2 worm cellular contexts compared by ENCODE assay signal in the genomic region with DNA sequence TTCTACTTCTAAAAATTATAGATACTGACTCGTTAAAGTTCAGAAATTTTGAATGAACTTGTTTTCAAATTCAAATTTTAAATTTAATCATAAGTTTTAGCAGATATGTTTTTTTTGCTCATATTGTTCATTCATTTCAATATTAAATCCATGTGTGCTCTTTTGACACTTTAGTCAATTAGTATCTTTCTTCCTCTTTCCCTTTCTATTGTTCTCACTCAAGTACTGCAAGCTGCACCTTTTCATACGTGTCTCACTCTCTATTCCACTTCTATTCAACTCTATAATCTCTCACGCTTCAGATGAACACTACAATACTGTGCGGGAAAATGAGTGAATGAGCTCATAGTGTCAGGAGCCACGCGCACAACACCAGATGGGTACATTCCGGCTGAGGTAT.
TF ChIP-seq lines count a peak whose summit lies in the region.

Gene C30A5.16 (plus strand): TSS at position 301 of the 400 bp plus-strand sequence.

TF ChIP-seq in whole organism, L1 larva, 84 proteins besides CTCF, POLR2A, EP300 and RAD21:
- TF ChIP-seq sptf-1 (tag; optimal IDR thresholded peaks at IDR 0.05; lab: Kevin White, UChicago) (no peak), jun-1 (tag; optimal IDR thresholded peaks at IDR 0.05; lab: Kevin White, UChicago) (no peak), dsc-1 (tag; optimal IDR thresholded peaks at IDR 0.05; lab: Kevin White, UChicago) (peak; percentile 11), ceh-88 (GFP tag; IDR thresholded peaks at IDR 0.05; lab: Robert Waterston, UW) (no peak), ceh-8 (GFP tag; optimal IDR thresholded peaks at IDR 0.05; lab: Kevin White, UChicago) (no peak), nhr-12 (tag; optimal IDR thresholded peaks at IDR 0.05; lab: Kevin White, UChicago) (no peak), sox-4 (tag; optimal IDR thresholded peaks at IDR 0.05; lab: Kevin White, UChicago) (no peak), hlh-17 (GFP tag; optimal IDR thresholded peaks at IDR 0.05; lab: Kevin White, UChicago; ENCODE audit: borderline replicate concordance) (no peak), mdl-1 (tag; optimal IDR thresholded peaks at IDR 0.05; lab: Kevin White, UChicago) (no peak), mef-2 (tag; optimal IDR thresholded peaks at IDR 0.05; lab: Kevin White, UChicago) (no peak), dpl-1 (GFP tag; optimal IDR thresholded peaks at IDR 0.05; lab: Kevin White, UChicago) (no peak), efl-1 (optimal IDR thresholded peaks at IDR 0.05; lab: Kevin White, UChicago) (no peak), efl-1 (GFP tag; optimal IDR thresholded peaks at IDR 0.05 in 1 of 2; lab: Kevin White, UChicago) (peak in 1 of 2 experiments; percentile 34), nhr-77 (tag; optimal IDR thresholded peaks at IDR 0.05; lab: Kevin White, UChicago) (no peak), ceh-90 (tag; optimal IDR thresholded peaks at IDR 0.05; lab: Kevin White, UChicago) (no peak), mab-9 (GFP tag; IDR thresholded peaks at IDR 0.05; lab: Robert Waterston, UW) (no peak), unc-98 (GFP tag; IDR thresholded peaks at IDR 0.05; lab: Robert Waterston, UW) (no peak)

TF ChIP-seq in whole organism, late embryonic, 69 proteins besides CTCF, POLR2A, EP300 and RAD21:
- no peak for TF ChIP-seq hlh-30 (tag; optimal IDR thresholded peaks at IDR 0.05; lab: Kevin White, UChicago; ENCODE audit: insufficient read depth)
- TF ChIP-seq pat-9 (tag; optimal IDR thresholded peaks at IDR 0.05; lab: Kevin White, UChicago), result no peak
- no peak for TF ChIP-seq fax-1 (tag; optimal IDR thresholded peaks at IDR 0.05; lab: Kevin White, UChicago)
- peak; percentile 24 for TF ChIP-seq sox-2 (GFP tag; IDR thresholded peaks at IDR 0.05; lab: Robert Waterston, UW)
- peak; percentile 75 for TF ChIP-seq ceh-31 (tag; optimal IDR thresholded peaks at IDR 0.05; lab: Kevin White, UChicago)
- TF ChIP-seq unc-55 (GFP tag; optimal IDR thresholded peaks at IDR 0.05; lab: Kevin White, UChicago), result no peak
- no peak for TF ChIP-seq ceh-30 (tag; optimal IDR thresholded peaks at IDR 0.05; lab: Kevin White, UChicago)
